Fruit fly (Drosophila melanogaster) whole organism, prepupa: ENCODE results near the gene CG44532.

Source experiments
- Blimp-1 ChIP-seq: fragments of 200-800 bp; sonication (Bioruptor generic); optimal IDR thresholded peaks from 3 replicates; lab custom pipeline; 2017; ENCODE audit warnings: missing biosample characterization, missing genetic modification characterization, mild to moderate bottlenecking, moderate library complexity, missing genetic modification reagents
- CG10631 ChIP-seq: fragments of 200-800 bp; sonication (Bioruptor generic); optimal IDR thresholded peaks from 2 replicates; lab custom pipeline; 2016; ENCODE audit warnings: missing biosample characterization, missing genetic modification characterization
- CG10669 ChIP-seq: fragments of 200-800 bp; sonication (Bioruptor generic); optimal IDR thresholded peaks from 3 replicates; lab custom pipeline; 2018; ENCODE audit warnings: missing biosample characterization, mild to moderate bottlenecking, missing genetic modification characterization, moderate library complexity
- CG11294 ChIP-seq: fragments of 200-800 bp; sonication (Bioruptor generic); IDR thresholded peaks from 2 replicates; pipeline ENCODE4 v1.3.6; 2022; ENCODE audit warnings: missing biosample characterization, missing genetic modification characterization
- CG11762 ChIP-seq: fragments of 200-800 bp; sonication (Bioruptor generic); optimal IDR thresholded peaks from 3 replicates; lab custom pipeline; 2016; ENCODE audit warnings: missing biosample characterization, missing genetic modification characterization; ENCODE audit not compliant: insufficient read depth
- CG15336 ChIP-seq: fragments of 200-800 bp; sonication (Bioruptor generic); IDR thresholded peaks from 2 replicates; pipeline ENCODE4 v1.3.6; 2022; ENCODE audit warnings: missing biosample characterization, missing genetic modification characterization
- CG1621 ChIP-seq: fragments of 200-800 bp; sonication (Bioruptor generic); optimal IDR thresholded peaks from 3 replicates; lab custom pipeline; 2018; ENCODE audit warnings: missing biosample characterization, mild to moderate bottlenecking, missing genetic modification characterization
- CG16779 ChIP-seq: fragments of 200-800 bp; sonication (Bioruptor generic); optimal IDR thresholded peaks from 3 replicates; lab custom pipeline; 2017; ENCODE audit warnings: missing biosample characterization, mild to moderate bottlenecking, missing genetic modification characterization
- CG3032 ChIP-seq: fragments of 200-800 bp; optimal IDR thresholded peaks from 2 replicates; lab custom pipeline; 2019; ENCODE audit warnings: missing biosample characterization, mild to moderate bottlenecking, missing genetic modification characterization, moderate library complexity
- CG31627 ChIP-seq: fragments of 200-800 bp; sonication (Bioruptor generic); optimal IDR thresholded peaks from 3 replicates; lab custom pipeline; 2016; ENCODE audit warnings: missing biosample characterization, missing genetic modification characterization
- CG32006 ChIP-seq: fragments of 200-800 bp; sonication (Bioruptor generic); optimal IDR thresholded peaks from 3 replicates; lab custom pipeline; 2017; ENCODE audit warnings: missing biosample characterization, mild to moderate bottlenecking, missing genetic modification characterization
- CG34406 ChIP-seq: fragments of 200-800 bp; sonication (Bioruptor generic); optimal IDR thresholded peaks from 3 replicates; lab custom pipeline; 2016; ENCODE audit warnings: missing biosample characterization, missing genetic modification characterization
- CG3919 ChIP-seq: fragments of 200-800 bp; sonication (Bioruptor generic); optimal IDR thresholded peaks from 3 replicates; lab custom pipeline; 2016; ENCODE audit warnings: missing biosample characterization, missing genetic modification characterization
- CG6163 ChIP-seq: fragments of 200-800 bp; sonication (Bioruptor generic); IDR thresholded peaks from 3 replicates; pipeline ENCODE4 v1.3.6; 2022; ENCODE audit warnings: missing biosample characterization, missing genetic modification characterization
- CG6276 ChIP-seq: fragments of 200-800 bp; sonication (Bioruptor generic); optimal IDR thresholded peaks from 2 replicates; lab custom pipeline; 2017; ENCODE audit warnings: missing biosample characterization, mild to moderate bottlenecking, missing genetic modification characterization
- CG6792 ChIP-seq: fragments of 200-800 bp; sonication (Bioruptor generic); optimal IDR thresholded peaks from 3 replicates; lab custom pipeline; 2016; ENCODE audit warnings: missing biosample characterization, missing genetic modification characterization
- CG6808 ChIP-seq: fragments of 200-800 bp; sonication (Bioruptor generic); optimal IDR thresholded peaks from 3 replicates; lab custom pipeline; 2017; ENCODE audit warnings: missing biosample characterization, missing genetic modification characterization, mild to moderate bottlenecking, moderate library complexity, missing genetic modification reagents
- CG6854 ChIP-seq: fragments of 200-800 bp; sonication (Bioruptor generic); optimal IDR thresholded peaks from 2 replicates; lab custom pipeline; 2017; ENCODE audit warnings: missing biosample characterization, mild to moderate bottlenecking, missing genetic modification characterization
- CG7368 ChIP-seq: fragments of 200-800 bp; sonication (Bioruptor generic); optimal IDR thresholded peaks from 3 replicates; lab custom pipeline; 2016; ENCODE audit warnings: missing biosample characterization, missing genetic modification characterization
- CG8119 ChIP-seq: fragments of 200-800 bp; sonication (Bioruptor generic); IDR thresholded peaks from 3 replicates; pipeline ENCODE4 v1.3.6; 2022; ENCODE audit warnings: missing biosample characterization, missing genetic modification characterization
- CG8319 ChIP-seq: fragments of 200-800 bp; sonication (Bioruptor generic); optimal IDR thresholded peaks from 3 replicates; lab custom pipeline; 2016; ENCODE audit warnings: missing biosample characterization, missing genetic modification characterization
- CG8632 ChIP-seq: fragments of 200-800 bp; sonication (Bioruptor generic); optimal IDR thresholded peaks from 3 replicates; lab custom pipeline; 2016; ENCODE audit warnings: missing biosample characterization, missing genetic modification characterization
- CG9139 ChIP-seq: fragments of 200-800 bp; sonication (Bioruptor generic); optimal IDR thresholded peaks from 3 replicates; lab custom pipeline; 2017; ENCODE audit warnings: missing biosample characterization, mild to moderate bottlenecking, missing genetic modification characterization
- Eip75B ChIP-seq: fragments of 200-800 bp; sonication (Bioruptor generic); optimal IDR thresholded peaks from 3 replicates; lab custom pipeline; 2016; ENCODE audit warnings: missing biosample characterization, missing genetic modification characterization
- Eip78C ChIP-seq: fragments of 200-800 bp; sonication (Bioruptor generic); peaks from one replicate; lab custom pipeline; 2016; ENCODE audit warnings: missing biosample characterization, missing genetic modification characterization
- Eip93F ChIP-seq: fragments of 200-800 bp; sonication (Bioruptor generic); optimal IDR thresholded peaks from 2 replicates; lab custom pipeline; 2016; ENCODE audit warnings: missing biosample characterization, mild to moderate bottlenecking, missing genetic modification characterization
- Ets21C ChIP-seq: fragments of 200-800 bp; sonication (Bioruptor generic); optimal IDR thresholded peaks from 3 replicates; lab custom pipeline; 2016; ENCODE audit warnings: missing biosample characterization, missing genetic modification characterization
- Ets96B ChIP-seq: fragments of 200-800 bp; optimal IDR thresholded peaks from 2 replicates; lab custom pipeline; 2019; ENCODE audit warnings: missing biosample characterization, mild to moderate bottlenecking, missing genetic modification characterization, moderate library complexity
- Gug ChIP-seq: fragments of 200-800 bp; sonication (Bioruptor generic); IDR thresholded peaks from 2 replicates; pipeline ENCODE4 v1.3.6; 2022; ENCODE audit warnings: missing biosample characterization, missing genetic modification characterization
- Hr38 ChIP-seq: sonication (Bioruptor generic); optimal IDR thresholded peaks from 2 replicates; lab custom pipeline; 2016; ENCODE audit warnings: missing biosample characterization, missing genetic modification characterization
- Hr39 ChIP-seq: fragments of 200-800 bp; sonication (Bioruptor generic); optimal IDR thresholded peaks from 2 replicates; lab custom pipeline; 2016; ENCODE audit warnings: missing biosample characterization, missing genetic modification characterization
- Hr4 ChIP-seq: fragments of 200-800 bp; sonication (Bioruptor generic); optimal IDR thresholded peaks from 3 replicates; lab custom pipeline; 2016; ENCODE audit warnings: missing biosample characterization, missing genetic modification characterization
- Lpt ChIP-seq: fragments of 200-800 bp; sonication (Bioruptor generic); optimal IDR thresholded peaks from 3 replicates; lab custom pipeline; 2016; ENCODE audit warnings: missing biosample characterization, missing genetic modification characterization
- OdsH ChIP-seq: fragments of 200-800 bp; sonication (Bioruptor generic); optimal IDR thresholded peaks from 3 replicates; lab custom pipeline; 2016; ENCODE audit warnings: missing biosample characterization, missing genetic modification characterization
- Smox ChIP-seq: fragments of 200-800 bp; sonication (Bioruptor generic); optimal IDR thresholded peaks from 3 replicates; lab custom pipeline; 2016; ENCODE audit warnings: missing biosample characterization, missing genetic modification characterization
- Sox102F ChIP-seq: fragments of 200-800 bp; sonication (Bioruptor generic); optimal IDR thresholded peaks from 2 replicates; lab custom pipeline; 2016; ENCODE audit warnings: missing biosample characterization, mild to moderate bottlenecking, missing genetic modification characterization
- Sox14 ChIP-seq: fragments of 200-800 bp; sonication (Bioruptor generic); optimal IDR thresholded peaks from 3 replicates; lab custom pipeline; 2016; ENCODE audit warnings: missing biosample characterization, missing genetic modification characterization
- Sox15 ChIP-seq: fragments of 200-800 bp; sonication (Bioruptor generic); optimal IDR thresholded peaks from 3 replicates; lab custom pipeline; 2016; ENCODE audit warnings: missing biosample characterization, missing genetic modification characterization
- achi ChIP-seq: fragments of 200-800 bp; sonication (Bioruptor generic); optimal IDR thresholded peaks from 3 replicates; lab custom pipeline; 2016; ENCODE audit warnings: missing biosample characterization, missing genetic modification characterization
- acj6 ChIP-seq: fragments of 200-800 bp; sonication (Bioruptor generic); optimal IDR thresholded peaks from 3 replicates; lab custom pipeline; 2016; ENCODE audit warnings: missing biosample characterization, missing genetic modification characterization
- cyc ChIP-seq: fragments of 200-800 bp; sonication (Bioruptor generic); optimal IDR thresholded peaks from 3 replicates; lab custom pipeline; 2016; ENCODE audit warnings: missing biosample characterization, missing genetic modification characterization
- dac ChIP-seq: fragments of 200-800 bp; sonication (Bioruptor generic); optimal IDR thresholded peaks from 2 replicates; lab custom pipeline; 2017; ENCODE audit warnings: missing biosample characterization, mild to moderate bottlenecking, missing genetic modification characterization
- eg ChIP-seq: fragments of 200-800 bp; sonication (Bioruptor generic); IDR thresholded peaks from 3 replicates; pipeline ENCODE4 v1.3.6; 2022; ENCODE audit warnings: missing biosample characterization, missing genetic modification characterization
- esn ChIP-seq: fragments of 200-800 bp; sonication (Bioruptor generic); optimal IDR thresholded peaks from 2 replicates; lab custom pipeline; 2016; ENCODE audit warnings: missing biosample characterization, mild to moderate bottlenecking, missing genetic modification characterization, moderate library complexity
- fd59A ChIP-seq: fragments of 200-800 bp; sonication (Bioruptor generic); optimal IDR thresholded peaks from 2 replicates; lab custom pipeline; 2017; ENCODE audit warnings: missing biosample characterization, mild to moderate bottlenecking, missing genetic modification characterization, missing genetic modification reagents
- fd85E ChIP-seq: fragments of 200-800 bp; sonication (Bioruptor generic); optimal IDR thresholded peaks from 3 replicates; lab custom pipeline; 2016; ENCODE audit warnings: missing biosample characterization, missing genetic modification characterization
- lz ChIP-seq: fragments of 200-800 bp; sonication (Bioruptor generic); optimal IDR thresholded peaks from 3 replicates; lab custom pipeline; 2016; ENCODE audit warnings: missing biosample characterization, missing genetic modification characterization
- net ChIP-seq: fragments of 200-800 bp; sonication (Bioruptor generic); optimal IDR thresholded peaks from 3 replicates; lab custom pipeline; 2016; ENCODE audit warnings: missing biosample characterization, missing genetic modification characterization
- salr ChIP-seq, 2 experiments: fragments of 200-800 bp; sonication (Bioruptor generic); optimal IDR thresholded peaks; 3 replicates each; lab custom pipeline; 2016 to 2018; ENCODE audit warnings: missing biosample characterization in 2 of 2, missing genetic modification characterization in 2 of 2, mild to moderate bottlenecking in 1 of 2
- ss ChIP-seq, 2 experiments: fragments of 200-800 bp; sonication (Bioruptor generic); optimal IDR thresholded peaks; 2 replicates in 1 of 2; 3 replicates in 1 of 2; lab custom pipeline; 2017 to 2018; ENCODE audit warnings: mild to moderate bottlenecking in 2 of 2, missing biosample characterization in 2 of 2, missing genetic modification characterization in 2 of 2, moderate library complexity in 1 of 2
- svp ChIP-seq: fragments of 200-800 bp; sonication (Bioruptor generic); peaks from one replicate; lab custom pipeline; 2016; ENCODE audit warnings: missing biosample characterization, missing genetic modification characterization
- topi ChIP-seq: fragments of 200-800 bp; sonication (Bioruptor generic); optimal IDR thresholded peaks from 3 replicates; lab custom pipeline; 2016; ENCODE audit warnings: missing biosample characterization, missing genetic modification characterization
- vri ChIP-seq: fragments of 200-800 bp; sonication (Bioruptor generic); optimal IDR thresholded peaks from 3 replicates; lab custom pipeline; 2016; ENCODE audit warnings: missing biosample characterization, mild to moderate bottlenecking, missing genetic modification characterization

The CG44532 gene

dm6 chrX:9196362-9196761 is 34.5 kb downstream of the CG44532 start, which contains the start of gene CG12118:
Gene CG12118 (minus strand): TSS chrX:9196414.
- TF ChIP-seq CG6854 (GFP tag; lab: Kevin White, UChicago) (no peak), achi (GFP tag; lab: Kevin White, UChicago) (peak; percentile 75), ss (GFP tag; optimal IDR thresholded peaks at IDR 0.05; lab: Kevin White, UChicago) (no peak), salr (GFP tag; optimal IDR thresholded peaks at IDR 0.05; lab: Kevin White, UChicago) (peak in 1 of 2 experiments; percentile 31), fd85E (GFP tag; lab: Kevin White, UChicago) (no peak), CG10669 (GFP tag; lab: Kevin White, UChicago) (peak; percentile 47), CG31627 (GFP tag; lab: Kevin White, UChicago) (peak; percentile 53), CG8119 (GFP tag; lab: Robert Waterston, UW) (peak; percentile 67), Eip93F (GFP tag; lab: Kevin White, UChicago) (peak; percentile 45), cyc (GFP tag; lab: Kevin White, UChicago) (peak; percentile 62), CG7368 (GFP tag; lab: Kevin White, UChicago) (peak; percentile 45), eg (GFP tag; lab: Robert Waterston, UW) (no peak; the same call in 1 of the 3 replicates), Sox102F (peak; percentile 74), Hr38 (GFP tag; lab: Kevin White, UChicago) (no peak), CG11762 (GFP tag; lab: Kevin White, UChicago) (peak; percentile 5), CG15336 (GFP tag; lab: Robert Waterston, UW) (peak; percentile 72), Smox (peak; percentile 70), topi (GFP tag; lab: Kevin White, UChicago) (peak; percentile 69), Sox14 (GFP tag; lab: Kevin White, UChicago) (peak; percentile 41), Lpt (GFP tag; lab: Kevin White, UChicago) (peak; percentile 66), net (peak; percentile 52), lz (peak; percentile 71), OdsH (peak; percentile 74), CG8632 (GFP tag; lab: Kevin White, UChicago) (peak; percentile 69), CG8319 (GFP tag; lab: Kevin White, UChicago) (peak; percentile 45), vri (GFP tag; lab: Kevin White, UChicago) (peak; percentile 45), CG6276 (GFP tag; lab: Kevin White, UChicago) (no peak), Blimp-1 (GFP tag; lab: Kevin White, UChicago) (no peak), Gug (GFP tag; lab: Robert Waterston, UW) (peak; percentile 75), CG6792 (GFP tag; lab: Kevin White, UChicago) (peak; percentile 68), CG10631 (GFP tag; lab: Kevin White, UChicago) (peak; percentile 83), Eip75B (GFP tag; lab: Kevin White, UChicago) (peak; percentile 53), fd59A (GFP tag; lab: Kevin White, UChicago) (no peak), CG3032 (tag; lab: Kevin White, UChicago) (peak; percentile 61), svp (GFP tag; lab: Kevin White, UChicago) (no peak), esn (GFP tag; lab: Kevin White, UChicago) (peak; percentile 84), CG9139 (GFP tag; lab: Kevin White, UChicago) (no peak), CG6808 (GFP tag; lab: Kevin White, UChicago) (no peak), acj6 (GFP tag; lab: Kevin White, UChicago) (peak; percentile 77), CG32006 (GFP tag; lab: Kevin White, UChicago) (peak; percentile 62), Ets96B (tag; lab: Kevin White, UChicago) (peak; percentile 49), CG1621 (tag; lab: Kevin White, UChicago) (peak; percentile 18), CG6163 (GFP tag; lab: Robert Waterston, UW) (no peak; the same call in 1 of the 3 replicates), Hr4 (peak; percentile 65), Eip78C (GFP tag; lab: Kevin White, UChicago) (peak; percentile 87), CG11294 (peak; percentile 58; the same call in 1 of the 2 replicates), Sox15 (GFP tag; lab: Kevin White, UChicago) (peak; percentile 19), dac (GFP tag; lab: Kevin White, UChicago) (no peak), CG3919 (peak; percentile 71), Hr39 (peak; percentile 44), Ets21C (GFP tag; lab: Kevin White, UChicago) (peak; percentile 53), CG16779 (no peak), CG34406 (GFP tag; lab: Kevin White, UChicago) (peak; percentile 69)
